Worm (Caenorhabditis elegans) whole organism, early embryonic: ENCODE measurements around the gene nlp-3.

Source experiments
- B0310.2 ChIP-seq: sonication (generic microtip); optimal IDR thresholded peaks from 2 replicates; lab custom pipeline; 2016; ENCODE audit warnings: mild to moderate bottlenecking, missing genetic modification characterization, missing compliant biosample characterization
- F13C5.2 ChIP-seq: sonication (generic microtip); optimal IDR thresholded peaks from 2 replicates; lab custom pipeline; 2017; ENCODE audit warnings: mild to moderate bottlenecking, missing genetic modification characterization, inconsistent platforms, missing compliant biosample characterization
- aly-1 ChIP-seq: sonication (generic microtip); optimal IDR thresholded peaks from 2 replicates; lab custom pipeline; 2016; ENCODE audit warnings: missing genetic modification characterization, missing compliant biosample characterization
- ama-1 ChIP-seq: fragments of 150-350 bp; optimal IDR thresholded peaks from 2 replicates; lab custom pipeline; 2014
- ceh-13 ChIP-seq: fragments of 200-800 bp; sonication (Bioruptor generic); optimal IDR thresholded peaks from 2 replicates; lab custom pipeline; 2018; ENCODE audit warnings: mild to moderate bottlenecking, missing genetic modification characterization, missing compliant biosample characterization
- ceh-36 ChIP-seq: sonication (generic microtip); optimal IDR thresholded peaks from 2 replicates; lab custom pipeline; 2016; ENCODE audit warnings: missing genetic modification characterization, inconsistent platforms, missing compliant biosample characterization
- ets-7 ChIP-seq: sonication (generic microtip); optimal IDR thresholded peaks from 2 replicates; lab custom pipeline; 2016; ENCODE audit warnings: missing genotype, missing genetic modification characterization, missing compliant biosample characterization
- flt-1 ChIP-seq: fragments of 200-800 bp; sonication (Bioruptor generic); IDR thresholded peaks from 2 replicates; pipeline ENCODE4 v1.3.6; 2022; ENCODE audit warnings: missing genetic modification characterization, missing compliant biosample characterization
- hmbx-1 ChIP-seq: sonication (generic microtip); optimal IDR thresholded peaks from 2 replicates; lab custom pipeline; 2016; ENCODE audit warnings: mild to moderate bottlenecking, missing genetic modification characterization, missing compliant biosample characterization
- hmg-4 ChIP-seq: fragments of 200-800 bp; sonication (Bioruptor generic); optimal IDR thresholded peaks from 2 replicates; lab custom pipeline; 2018; ENCODE audit warnings: mild to moderate bottlenecking, missing genetic modification characterization, missing compliant biosample characterization
- hnd-1 ChIP-seq: sonication (generic microtip); optimal IDR thresholded peaks from 2 replicates; lab custom pipeline; 2016; ENCODE audit warnings: missing genetic modification characterization, missing compliant biosample characterization
- pes-1 ChIP-seq: fragments of 200-800 bp; sonication (Bioruptor generic); IDR thresholded peaks from 2 replicates; pipeline ENCODE4 v1.3.6; 2022; ENCODE audit warnings: missing genetic modification reagents, missing genetic modification characterization, missing compliant biosample characterization
- scrt-1 ChIP-seq: fragments of 200-800 bp; sonication (Bioruptor generic); IDR thresholded peaks from 2 replicates; pipeline ENCODE4 v1.3.6; 2022; ENCODE audit warnings: missing genetic modification characterization, missing compliant biosample characterization
- sea-1 ChIP-seq: fragments of 200-800 bp; sonication (Bioruptor generic); conservative IDR thresholded peaks from 2 replicates; pipeline ENCODE4 v1.3.6; 2022; ENCODE audit warnings: missing genetic modification characterization, missing compliant biosample characterization
- tbx-11 ChIP-seq: fragments of 200-800 bp; sonication (Bioruptor generic); IDR thresholded peaks from 2 replicates; pipeline ENCODE4 v1.3.6; 2022; ENCODE audit warnings: missing genetic modification characterization, missing compliant biosample characterization
- tbx-37 ChIP-seq: fragments of 200-800 bp; sonication (Bioruptor generic); conservative IDR thresholded peaks from 2 replicates; pipeline ENCODE4 v1.3.6; 2022; ENCODE audit warnings: missing genetic modification reagents, missing genetic modification characterization, missing compliant biosample characterization
- tra-4 ChIP-seq: sonication (generic microtip); optimal IDR thresholded peaks from 2 replicates; lab custom pipeline; 2017; ENCODE audit warnings: missing genetic modification characterization, missing compliant biosample characterization

Gene nlp-3

ce11 chrX:13141440-13141839, 36.8 kb downstream of the nlp-3 start, which contains the start of gene F09A5.3:
Gene F09A5.3, plus strand, starts transcription at chrX:13141601.
- TF ChIP-seq aly-1 (tag; lab: Kevin White, UChicago) (no peak), ceh-13 (GFP tag; lab: Kevin White, UChicago) (no peak), ets-7 (no peak), ceh-36 (tag; lab: Kevin White, UChicago) (no peak), tra-4 (no peak), hnd-1 (tag; lab: Kevin White, UChicago) (no peak), ama-1 (lab: Kevin White, UChicago) (no peak), sea-1 (GFP tag; lab: Robert Waterston, UW) (no peak), B0310.2 (tag; lab: Kevin White, UChicago) (no peak), tbx-37 (no peak), pes-1 (no peak), flt-1 (GFP tag; lab: Robert Waterston, UW) (no peak), hmg-4 (GFP tag; lab: Kevin White, UChicago) (no peak), tbx-11 (no peak), F13C5.2 (no peak), scrt-1 (no peak), hmbx-1 (tag; lab: Kevin White, UChicago) (no peak)

DNA sequence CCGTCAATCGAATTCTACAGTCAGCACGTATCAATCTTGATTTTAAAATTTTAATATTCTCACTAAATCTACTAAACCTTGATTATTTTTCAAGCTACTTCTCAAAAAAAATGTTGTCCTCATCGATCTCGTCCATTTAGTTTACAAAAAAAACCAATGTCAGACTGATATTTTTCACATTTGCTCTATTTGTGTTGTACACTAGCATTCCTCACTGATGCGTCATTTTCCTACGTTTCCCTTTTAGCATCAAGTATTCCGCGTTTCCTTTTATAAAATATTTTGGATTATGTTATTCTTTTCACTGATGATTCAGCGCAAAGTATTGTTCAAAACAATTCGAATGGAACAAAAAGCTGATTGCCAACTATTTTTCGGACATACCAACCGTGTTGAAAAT, 38.8 kb downstream of the nlp-3 start, which contains the start of gene ttr-34:
TSS of gene ttr-34 (plus strand) at position 301 of the 400 bp plus-strand sequence.
- no peak for TF ChIP-seq pes-1
- no peak for TF ChIP-seq B0310.2 (tag; lab: Kevin White, UChicago)
- no peak for TF ChIP-seq ceh-36 (tag; lab: Kevin White, UChicago)
- TF ChIP-seq flt-1 (GFP tag; lab: Robert Waterston, UW), result no peak
- no peak for TF ChIP-seq F13C5.2
- no peak for TF ChIP-seq aly-1 (tag; lab: Kevin White, UChicago)
- TF ChIP-seq hnd-1 (tag; lab: Kevin White, UChicago), result no peak
- no peak for TF ChIP-seq tbx-11
- TF ChIP-seq hmbx-1 (tag; lab: Kevin White, UChicago), result no peak
- no peak for TF ChIP-seq sea-1 (GFP tag; lab: Robert Waterston, UW)
- TF ChIP-seq tbx-37, result no peak
- no peak for TF ChIP-seq scrt-1
- TF ChIP-seq ceh-13 (GFP tag; lab: Kevin White, UChicago), result no peak
- TF ChIP-seq ama-1 (lab: Kevin White, UChicago), result no peak
- TF ChIP-seq tra-4, result no peak
- TF ChIP-seq hmg-4 (GFP tag; lab: Kevin White, UChicago), result no peak
- no peak for TF ChIP-seq ets-7

ce11 chrX:13134807-13135206, 43.4 kb downstream of the nlp-3 start, which contains the start of gene F09A5.2:
Gene F09A5.2, plus strand, starts transcription at chrX:13135107.
- TF ChIP-seq sea-1 (GFP tag; lab: Robert Waterston, UW) (no peak), tbx-37 (no peak), ets-7 (no peak), flt-1 (GFP tag; lab: Robert Waterston, UW) (no peak), B0310.2 (tag; lab: Kevin White, UChicago) (no peak), tbx-11 (no peak), hmbx-1 (tag; lab: Kevin White, UChicago) (no peak), F13C5.2 (no peak), scrt-1 (no peak)

ce11 chrX:13129949-13130348, 48.3 kb downstream of the nlp-3 start, which contains the start of gene spin-3:
Gene spin-3, plus strand, starts transcription at chrX:13130249.
- TF ChIP-seq B0310.2 (tag; lab: Kevin White, UChicago) (no peak), tra-4 (no peak), hmg-4 (GFP tag; lab: Kevin White, UChicago) (no peak), F13C5.2 (no peak), hnd-1 (tag; lab: Kevin White, UChicago) (no peak), ceh-13 (GFP tag; lab: Kevin White, UChicago) (no peak), hmbx-1 (tag; lab: Kevin White, UChicago) (no peak), sea-1 (GFP tag; lab: Robert Waterston, UW) (no peak), ets-7 (no peak), flt-1 (GFP tag; lab: Robert Waterston, UW) (no peak), pes-1 (no peak), tbx-37 (no peak)
